Worm (Caenorhabditis elegans): ENCODE measurements around the gene gipc-2.

DNA sequence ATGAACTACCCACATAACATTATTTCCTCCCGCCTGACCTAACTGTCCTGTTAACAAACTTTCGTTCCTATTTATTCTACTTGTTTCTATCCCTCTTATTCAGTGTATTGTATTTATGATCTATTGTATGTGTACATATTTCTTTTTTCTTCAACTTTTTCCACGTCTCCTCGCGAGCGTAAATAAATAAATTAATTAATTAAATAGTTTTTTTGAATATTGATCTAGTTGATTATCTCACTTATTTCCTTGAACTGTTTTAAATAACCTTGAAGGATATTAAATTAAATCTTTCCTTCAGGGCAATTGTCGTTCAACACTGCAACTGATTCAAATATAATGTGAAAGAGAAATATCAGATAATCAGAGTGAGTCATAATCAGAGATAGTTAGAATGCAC lies 15.4 kb upstream of the gipc-2 start, which contains the start of gene frk-1:
- no peak for TF ChIP-seq ama-1 (optimal IDR thresholded peaks at IDR 0.05)
- TF ChIP-seq hmbx-1 (tag; optimal IDR thresholded peaks at IDR 0.05), result no peak
- no peak for TF ChIP-seq pes-1 (GFP tag; IDR thresholded peaks at IDR 0.05)
- no peak for TF ChIP-seq scrt-1 (GFP tag; IDR thresholded peaks at IDR 0.05)
